Worm (Caenorhabditis elegans): Measurements from ENCODE around the gene rmh-2.

Gene rmh-2

ce11 chrV:9943039-9943438 lies 12.5 kb upstream of the rmh-2 start, which contains the start of gene fipr-12:
Gene fipr-12, plus strand, starts transcription at chrV:9943339.
- TF ChIP-seq sma-3 (GFP tag; optimal IDR thresholded peaks at IDR 0.05) (no peak), nhr-129 (tag; optimal IDR thresholded peaks at IDR 0.05) (no peak), ceh-16 (tag; optimal IDR thresholded peaks at IDR 0.05) (no peak), unc-55 (GFP tag; optimal IDR thresholded peaks at IDR 0.05) (no peak), ztf-4 (tag; optimal IDR thresholded peaks at IDR 0.05) (no peak), ZK546.5 (tag; optimal IDR thresholded peaks at IDR 0.05) (no peak), elt-1 (tag; optimal IDR thresholded peaks at IDR 0.05) (no peak), lsy-2 (tag; optimal IDR thresholded peaks at IDR 0.05) (no peak), nhr-6 (tag; optimal IDR thresholded peaks at IDR 0.05) (no peak)

ce11 chrV:9937435-9937834 lies 6.9 kb upstream of the rmh-2 start, which contains the start of gene srj-33:
Gene srj-33, minus strand, starts transcription at chrV:9937535.
- no peak for TF ChIP-seq nhr-23 (tag; optimal IDR thresholded peaks at IDR 0.05)
- no peak for TF ChIP-seq sma-9 (GFP tag; optimal IDR thresholded peaks at IDR 0.05)
- no peak for TF ChIP-seq sma-9 (tag; optimal IDR thresholded peaks at IDR 0.05)
- no peak for TF ChIP-seq nhr-237 (tag; optimal IDR thresholded peaks at IDR 0.05)
- TF ChIP-seq lsy-2 (tag; optimal IDR thresholded peaks at IDR 0.05), result no peak

DNA sequence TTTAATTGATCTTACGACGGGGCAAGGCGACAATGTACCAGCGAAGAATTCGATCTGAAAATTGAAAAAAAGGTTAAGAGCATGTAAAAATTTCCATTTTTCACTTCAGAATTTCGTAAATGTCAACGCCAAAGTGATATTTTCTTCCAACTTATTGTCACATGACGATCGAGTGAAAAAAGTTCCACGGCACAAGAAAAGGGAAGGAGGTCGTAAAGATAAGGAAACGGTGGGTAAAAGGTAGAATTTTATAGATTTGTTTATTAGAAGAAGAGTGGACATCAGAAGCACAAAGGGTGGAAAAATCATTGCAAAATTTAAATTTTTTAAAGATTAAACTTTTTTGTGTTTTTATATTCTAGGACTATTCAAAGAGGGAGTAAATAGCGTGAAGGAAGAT lies 2.6 kb downstream of the rmh-2 start:
- TF ChIP-seq Y55F3AM.14 (GFP tag; optimal IDR thresholded peaks at IDR 0.05) (no peak), fos-1 (tag; optimal IDR thresholded peaks at IDR 0.05) (peak; percentile 50), nhr-6 (tag; optimal IDR thresholded peaks at IDR 0.05) (no peak), gmeb-1 (tag; optimal IDR thresholded peaks at IDR 0.05) (peak; percentile 37), crh-2 (tag; optimal IDR thresholded peaks at IDR 0.05) (peak; percentile 22)

- TF ChIP-seq lin-13 (GFP tag; optimal IDR thresholded peaks at IDR 0.05), result no peak
- no peak for TF ChIP-seq lin-11 (tag; optimal IDR thresholded peaks at IDR 0.05)
- TF ChIP-seq mab-5 (tag; optimal IDR thresholded peaks at IDR 0.05), result no peak
- TF ChIP-seq mdl-1 (tag; optimal IDR thresholded peaks at IDR 0.05), result no peak
- TF ChIP-seq nhr-77 (tag; optimal IDR thresholded peaks at IDR 0.05), result no peak
- TF ChIP-seq ZK546.5 (tag; optimal IDR thresholded peaks at IDR 0.05), result no peak
- no peak for TF ChIP-seq ceh-16 (tag; optimal IDR thresholded peaks at IDR 0.05)
- TF ChIP-seq Y55F3AM.14 (GFP tag; optimal IDR thresholded peaks at IDR 0.05), result no peak
- TF ChIP-seq elt-1 (tag; optimal IDR thresholded peaks at IDR 0.05), result no peak
- TF ChIP-seq egl-27 (tag; optimal IDR thresholded peaks at IDR 0.05), result no peak
- no peak for TF ChIP-seq nhr-6 (tag; optimal IDR thresholded peaks at IDR 0.05)
These were observed 3.2 kb downstream of the rmh-2 start for ce11 chrV:9927381-9927780.

- TF ChIP-seq unc-39 (tag; optimal IDR thresholded peaks at IDR 0.05) (no peak), sma-9 (GFP tag; optimal IDR thresholded peaks at IDR 0.05) (no peak), sma-9 (tag; optimal IDR thresholded peaks at IDR 0.05) (no peak), C34F6.9 (tag; optimal IDR thresholded peaks at IDR 0.05) (no peak), nhr-6 (tag; optimal IDR thresholded peaks at IDR 0.05) (no peak), snpc-4 (tag; optimal IDR thresholded peaks at IDR 0.05) (no peak), ZK546.5 (tag; optimal IDR thresholded peaks at IDR 0.05) (no peak), gmeb-1 (tag; optimal IDR thresholded peaks at IDR 0.05) (no peak)
These were observed 4.3 kb downstream of the rmh-2 start, which contains the start of gene C50H2.13 for ce11 chrV:9926240-9926639. Gene C50H2.13, plus strand, starts transcription at chrV:9926540.

- peak; percentile 61 for TF ChIP-seq sma-9 (GFP tag; optimal IDR thresholded peaks at IDR 0.05)
- no peak for TF ChIP-seq sma-9 (tag; optimal IDR thresholded peaks at IDR 0.05)
- TF ChIP-seq egl-27 (tag; optimal IDR thresholded peaks at IDR 0.05), result peak; percentile 34
- peak; percentile 49 for TF ChIP-seq crh-2 (tag; optimal IDR thresholded peaks at IDR 0.05)
- TF ChIP-seq gmeb-1 (tag; optimal IDR thresholded peaks at IDR 0.05), result peak; percentile 10
- TF ChIP-seq nhr-23 (tag; optimal IDR thresholded peaks at IDR 0.05), result no peak
- no peak for TF ChIP-seq snpc-4 (tag; optimal IDR thresholded peaks at IDR 0.05)
- TF ChIP-seq fos-1 (tag; optimal IDR thresholded peaks at IDR 0.05), result peak; percentile 75
These were observed 4.9 kb downstream of the rmh-2 start for ce11 chrV:9925647-9926046.

- TF ChIP-seq nhr-10 (tag; optimal IDR thresholded peaks at IDR 0.05), result no peak
- no peak for TF ChIP-seq F13H6.1 (tag; optimal IDR thresholded peaks at IDR 0.05)
- no peak for TF ChIP-seq ztf-4 (tag; optimal IDR thresholded peaks at IDR 0.05)
- TF ChIP-seq ztf-11 (tag; optimal IDR thresholded peaks at IDR 0.05), result no peak
- TF ChIP-seq unc-62 (GFP tag; optimal IDR thresholded peaks at IDR 0.05), result no peak
- TF ChIP-seq ztf-1 (GFP tag; conservative IDR thresholded peaks at IDR 0.05), result no peak
- no peak for TF ChIP-seq lsy-2 (tag; optimal IDR thresholded peaks at IDR 0.05)
- TF ChIP-seq ZK546.5 (tag; optimal IDR thresholded peaks at IDR 0.05), result no peak
- TF ChIP-seq nhr-129 (tag; optimal IDR thresholded peaks at IDR 0.05), result no peak
- TF ChIP-seq skn-1 (tag; optimal IDR thresholded peaks at IDR 0.05), result no peak
- TF ChIP-seq lin-11 (tag; optimal IDR thresholded peaks at IDR 0.05), result no peak
- TF ChIP-seq nhr-12 (tag; optimal IDR thresholded peaks at IDR 0.05), result no peak
- no peak for TF ChIP-seq sma-3 (GFP tag; optimal IDR thresholded peaks at IDR 0.05)
- no peak for TF ChIP-seq R02D3.7 (tag; optimal IDR thresholded peaks at IDR 0.05)
- TF ChIP-seq nhr-11 (tag; optimal IDR thresholded peaks at IDR 0.05), result no peak
- TF ChIP-seq unc-39 (tag; optimal IDR thresholded peaks at IDR 0.05), result no peak
- no peak for TF ChIP-seq lin-13 (GFP tag; optimal IDR thresholded peaks at IDR 0.05)
- no peak for TF ChIP-seq ceh-16 (tag; optimal IDR thresholded peaks at IDR 0.05)
- no peak for TF ChIP-seq peb-1 (tag; optimal IDR thresholded peaks at IDR 0.05)
- no peak for TF ChIP-seq fos-1 (tag; optimal IDR thresholded peaks at IDR 0.05)
These were observed 6.2 kb downstream of the rmh-2 start for ce11 chrV:9924389-9924788.

Data from whole organism, L2 larva.